Fruit fly (Drosophila melanogaster) whole organism, embryonic: ENCODE data around the gene PGAP1.

Source experiments
- Antp ChIP-seq: fragments of 200-800 bp; sonication (Bioruptor generic); optimal IDR thresholded peaks from 3 replicates; lab custom pipeline; 2016; ENCODE audit warnings: missing biosample characterization, missing genetic modification characterization
- Awh ChIP-seq: fragments of 200-800 bp; sonication (Bioruptor generic); IDR thresholded peaks from 2 replicates; pipeline ENCODE4, ENCODE4 v1.3.6; 2022; ENCODE audit warnings: missing biosample characterization, missing genetic modification characterization
- CG10462 ChIP-seq: fragments of 200-800 bp; sonication (Bioruptor generic); optimal IDR thresholded peaks from 2 replicates; lab custom pipeline; 2016; ENCODE audit warnings: missing biosample characterization, missing genetic modification characterization
- CG10565 ChIP-seq: fragments of 200-800 bp; sonication (Bioruptor generic); optimal IDR thresholded peaks from 3 replicates; lab custom pipeline; 2016; ENCODE audit warnings: missing biosample characterization, mild to moderate bottlenecking, missing genetic modification characterization
- CG10979 ChIP-seq: fragments of 200-800 bp; sonication (Bioruptor generic); optimal IDR thresholded peaks from 2 replicates; lab custom pipeline; 2018; ENCODE audit warnings: missing biosample characterization, mild to moderate bottlenecking, missing genetic modification characterization, moderate library complexity
- CG11398 ChIP-seq: fragments of 200-800 bp; sonication (Bioruptor generic); optimal IDR thresholded peaks from 2 replicates; lab custom pipeline; 2016; ENCODE audit warnings: missing biosample characterization, missing genetic modification characterization
- CG12219 ChIP-seq: fragments of 200-800 bp; sonication (Bioruptor generic); optimal IDR thresholded peaks from 3 replicates; lab custom pipeline; 2018; ENCODE audit warnings: missing biosample characterization, mild to moderate bottlenecking, missing genetic modification characterization
- CG12299 ChIP-seq: fragments of 200-800 bp; sonication (Bioruptor generic); optimal IDR thresholded peaks from 2 replicates; lab custom pipeline; 2018; ENCODE audit warnings: missing biosample characterization, mild to moderate bottlenecking, missing genetic modification characterization
- CG12391 ChIP-seq: fragments of 200-800 bp; sonication (Bioruptor generic); optimal IDR thresholded peaks from 3 replicates; lab custom pipeline; 2018; ENCODE audit warnings: missing biosample characterization, mild to moderate bottlenecking, missing genetic modification characterization, moderate library complexity
- CG12659 ChIP-seq: fragments of 200-800 bp; sonication (Bioruptor generic); optimal IDR thresholded peaks from 3 replicates; lab custom pipeline; 2017; ENCODE audit warnings: mild to moderate bottlenecking, missing biosample characterization, missing genetic modification reagents, missing genetic modification characterization
- CG1603 ChIP-seq: fragments of 200-800 bp; sonication (Bioruptor generic); optimal IDR thresholded peaks from 2 replicates; lab custom pipeline; 2019; ENCODE audit warnings: missing biosample characterization, mild to moderate bottlenecking, missing genetic modification characterization, moderate library complexity
- CG17359 ChIP-seq: fragments of 200-800 bp; sonication (Bioruptor generic); optimal IDR thresholded peaks from 3 replicates; lab custom pipeline; 2018; ENCODE audit warnings: missing biosample characterization, mild to moderate bottlenecking, missing genetic modification characterization, moderate library complexity
- CG18011 ChIP-seq: fragments of 200-800 bp; sonication (Bioruptor generic); optimal IDR thresholded peaks from 2 replicates; lab custom pipeline; 2017; ENCODE audit warnings: missing biosample characterization, missing genetic modification characterization, mild to moderate bottlenecking, moderate library complexity, missing genotype
- CG18764 ChIP-seq: fragments of 200-800 bp; sonication (Bioruptor generic); optimal IDR thresholded peaks from 3 replicates; lab custom pipeline; 2016; ENCODE audit warnings: missing biosample characterization, missing genetic modification characterization
- CG2875 ChIP-seq: fragments of 200-800 bp; sonication (Bioruptor generic); optimal IDR thresholded peaks from 2 replicates; lab custom pipeline; 2017; ENCODE audit warnings: missing biosample characterization, mild to moderate bottlenecking, missing genetic modification characterization, missing genetic modification reagents
- CG33213 ChIP-seq: fragments of 200-800 bp; sonication (Bioruptor generic); optimal IDR thresholded peaks from 3 replicates; lab custom pipeline; 2016; ENCODE audit warnings: missing biosample characterization, missing genetic modification characterization
- CG3838 ChIP-seq: fragments of 200-800 bp; sonication (Bioruptor generic); optimal IDR thresholded peaks from 3 replicates; lab custom pipeline; 2016; ENCODE audit warnings: missing biosample characterization, missing genetic modification characterization
- CG4424 ChIP-seq: fragments of 200-800 bp; sonication (Bioruptor generic); optimal IDR thresholded peaks from 3 replicates; lab custom pipeline; 2016; ENCODE audit warnings: missing biosample characterization, missing genetic modification characterization
- CG7987 ChIP-seq: fragments of 200-800 bp; sonication (Bioruptor generic); optimal IDR thresholded peaks from 2 replicates; lab custom pipeline; 2018; ENCODE audit warnings: missing biosample characterization, mild to moderate bottlenecking, missing genetic modification characterization, moderate library complexity
- D19B ChIP-seq: fragments of 200-800 bp; sonication (Bioruptor generic); optimal IDR thresholded peaks from 2 replicates; lab custom pipeline; 2017; ENCODE audit warnings: missing biosample characterization, mild to moderate bottlenecking, missing genetic modification characterization
- Eip74EF ChIP-seq, 2 experiments: fragments of 200-800 bp in 1 of 2; fragments of >200 bp in 1 of 2; sonication (Bioruptor generic) in 1 of 2; optimal IDR thresholded peaks; 2 replicates each; lab custom pipeline; 2017 to 2019; ENCODE audit warnings: missing biosample characterization in 2 of 2, missing genetic modification characterization in 2 of 2, mild to moderate bottlenecking in 1 of 2, moderate library complexity in 1 of 2
- H15 ChIP-seq: fragments of 200-800 bp; sonication (Bioruptor generic); IDR thresholded peaks from 3 replicates; pipeline ENCODE4 v1.3.6; 2022; ENCODE audit warnings: missing biosample characterization, missing genetic modification characterization
- HHEX ChIP-seq: fragments of 200-800 bp; sonication (Bioruptor generic); optimal IDR thresholded peaks from 3 replicates; lab custom pipeline; 2017; ENCODE audit warnings: missing biosample characterization, mild to moderate bottlenecking, missing genetic modification characterization, missing genetic modification reagents
- Hr3 ChIP-seq: fragments of 200-800 bp; sonication (Bioruptor generic); optimal IDR thresholded peaks from 3 replicates; lab custom pipeline; 2016; ENCODE audit warnings: missing biosample characterization, missing genetic modification characterization
- Lpt ChIP-seq: fragments of >200 bp; optimal IDR thresholded peaks from 2 replicates; lab custom pipeline; 2018; ENCODE audit warnings: missing biosample characterization, missing genetic modification characterization
- MESR4 ChIP-seq: fragments of 200-800 bp; sonication (Bioruptor generic); optimal IDR thresholded peaks from 2 replicates; lab custom pipeline; 2018; ENCODE audit warnings: missing biosample characterization, mild to moderate bottlenecking, missing genetic modification characterization, moderate library complexity
- Myb ChIP-seq: fragments of 200-800 bp; sonication (Bioruptor generic); optimal IDR thresholded peaks from 2 replicates; lab custom pipeline; 2016; ENCODE audit warnings: missing biosample characterization, missing genetic modification characterization
- NFAT ChIP-seq: fragments of 200-800 bp; sonication (Bioruptor generic); IDR thresholded peaks from 2 replicates; pipeline ENCODE4 v1.3.6; 2022; ENCODE audit warnings: missing biosample characterization, missing genetic modification characterization
- Rx ChIP-seq: fragments of 200-800 bp; sonication (Bioruptor generic); IDR thresholded peaks from 2 replicates; pipeline ENCODE4 v1.3.6; 2022; ENCODE audit warnings: missing biosample characterization, missing genetic modification characterization
- Tbp ChIP-seq: fragments of >200 bp; optimal IDR thresholded peaks from 2 replicates; lab custom pipeline; 2018; ENCODE audit warnings: missing biosample characterization, missing genetic modification characterization
- ab ChIP-seq: fragments of 200-800 bp; sonication (Bioruptor generic); optimal IDR thresholded peaks from 2 replicates; lab custom pipeline; 2016; ENCODE audit warnings: missing biosample characterization, missing genetic modification characterization
- bsh ChIP-seq, 2 experiments: fragments of 200-800 bp; sonication (Bioruptor generic); optimal IDR thresholded peaks; 2 replicates each; lab custom pipeline; 2017 to 2018; ENCODE audit warnings: mild to moderate bottlenecking in 2 of 2, missing biosample characterization in 2 of 2, missing genetic modification characterization in 2 of 2, moderate library complexity in 1 of 2
- cad ChIP-seq: fragments of >200 bp; optimal IDR thresholded peaks from 2 replicates; lab custom pipeline; 2017; ENCODE audit warnings: missing biosample characterization, missing genetic modification characterization
- chif ChIP-seq, 2 experiments: fragments of 200-800 bp; sonication (Bioruptor generic); optimal IDR thresholded peaks; 3 replicates each; lab custom pipeline; 2016; ENCODE audit warnings: missing biosample characterization in 2 of 2, missing genetic modification characterization in 2 of 2
- chn ChIP-seq: fragments of 200-800 bp; sonication (Bioruptor generic); optimal IDR thresholded peaks from 2 replicates; lab custom pipeline; 2016; ENCODE audit warnings: missing biosample characterization, missing genetic modification characterization
- ci ChIP-seq: fragments of 200-800 bp; sonication (Bioruptor generic); IDR thresholded peaks from 3 replicates; pipeline ENCODE4 v1.3.6; 2022; ENCODE audit warnings: missing biosample characterization, missing genetic modification characterization
- disco-r ChIP-seq: fragments of 200-800 bp; sonication (Bioruptor generic); optimal IDR thresholded peaks from 2 replicates; lab custom pipeline; 2016; ENCODE audit warnings: missing biosample characterization, missing genetic modification characterization
- gro ChIP-seq: fragments of 200-800 bp; sonication (Bioruptor generic); optimal IDR thresholded peaks from 2 replicates; lab custom pipeline; 2016; ENCODE audit warnings: missing biosample characterization, missing genetic modification characterization
- her ChIP-seq: fragments of 200-800 bp; sonication (Bioruptor generic); optimal IDR thresholded peaks from 2 replicates; lab custom pipeline; 2016; ENCODE audit warnings: missing biosample characterization, missing genetic modification characterization
- hkb ChIP-seq, 2 experiments: fragments of 200-800 bp in 1 of 2; fragments of >200 bp in 1 of 2; sonication (Bioruptor generic) in 1 of 2; IDR thresholded peaks in 1 of 2; optimal IDR thresholded peaks in 1 of 2; 2 replicates each; pipeline versions ENCODE4 v1.3.6 to Lab custom; 2017 to 2022; ENCODE audit warnings: missing biosample characterization in 1 of 2, missing genetic modification characterization in 1 of 2
- jing ChIP-seq: fragments of 200-800 bp; sonication (Bioruptor generic); optimal IDR thresholded peaks from 2 replicates; lab custom pipeline; 2018; ENCODE audit warnings: missing biosample characterization, mild to moderate bottlenecking, missing genetic modification characterization
- kah ChIP-seq: fragments of 200-800 bp; sonication (Bioruptor generic); optimal IDR thresholded peaks from 2 replicates; lab custom pipeline; 2018; ENCODE audit warnings: missing biosample characterization, mild to moderate bottlenecking, missing genetic modification characterization
- odd ChIP-seq: fragments of 200-800 bp; sonication (Bioruptor generic); optimal IDR thresholded peaks from 2 replicates; lab custom pipeline; 2017; ENCODE audit warnings: missing biosample characterization, mild to moderate bottlenecking, missing genetic modification characterization
- org-1 ChIP-seq: fragments of 200-800 bp; sonication (Bioruptor generic); optimal IDR thresholded peaks from 2 replicates; lab custom pipeline; 2017; ENCODE audit warnings: missing biosample characterization, missing genetic modification characterization
- pho ChIP-seq: fragments of 200-800 bp; sonication (Bioruptor generic); optimal IDR thresholded peaks from 2 replicates; lab custom pipeline; 2016; ENCODE audit warnings: missing biosample characterization, missing genetic modification characterization
- ranshi ChIP-seq: fragments of 200-800 bp; sonication (Bioruptor generic); IDR thresholded peaks from 2 replicates; pipeline ENCODE4 v1.3.6; 2022; ENCODE audit warnings: missing biosample characterization, missing genetic modification characterization
- salm ChIP-seq: fragments of 200-800 bp; sonication (Bioruptor generic); optimal IDR thresholded peaks from 2 replicates; lab custom pipeline; 2018; ENCODE audit warnings: missing biosample characterization, mild to moderate bottlenecking, missing genetic modification characterization
- sna ChIP-seq: fragments of 200-800 bp; sonication (Bioruptor generic); IDR thresholded peaks from 2 replicates; pipeline ENCODE4 v1.3.6; 2022; ENCODE audit warnings: missing biosample characterization, missing genetic modification characterization; ENCODE audit not compliant: partially characterized antibody
- stwl ChIP-seq: fragments of 200-800 bp; sonication (Bioruptor generic); optimal IDR thresholded peaks from 3 replicates; lab custom pipeline; 2018; ENCODE audit warnings: missing biosample characterization, mild to moderate bottlenecking, missing genetic modification characterization, moderate library complexity

Gene PGAP1

dm6 chrX:5735268-5735941, 46.1 kb upstream of the PGAP1 start (continued):
- TF ChIP-seq hkb (optimal IDR thresholded peaks at IDR 0.05; lab: Kevin White, UChicago) = no peak
- TF ChIP-seq hkb (GFP tag; IDR thresholded peaks at IDR 0.05; lab: Robert Waterston, UW) = peak; percentile 76
- TF ChIP-seq chif (GFP tag; optimal IDR thresholded peaks at IDR 0.05; lab: Kevin White, UChicago) = peak; percentile 66 to 79
- TF ChIP-seq Tbp = no peak
- TF ChIP-seq org-1 (GFP tag; lab: Kevin White, UChicago) = peak; percentile 74
- peak; percentile 50 for TF ChIP-seq odd (GFP tag; lab: Kevin White, UChicago)
- peak; percentile 43 for TF ChIP-seq Antp (GFP tag; lab: Kevin White, UChicago)
- TF ChIP-seq CG2875 (GFP tag; lab: Kevin White, UChicago) = peak; percentile 51
- peak; percentile 61 for TF ChIP-seq CG12299 (tag; lab: Kevin White, UChicago)
- TF ChIP-seq CG1603 (tag; lab: Kevin White, UChicago) = peak; percentile 86
- peak; percentile 73 for TF ChIP-seq ranshi (GFP tag; lab: Robert Waterston, UW)
- TF ChIP-seq kah (GFP tag; lab: Kevin White, UChicago) = peak; percentile 43
- TF ChIP-seq CG18764 (GFP tag; lab: Kevin White, UChicago) = peak; percentile 26
- peak; percentile 64 to 85 for TF ChIP-seq bsh (GFP tag; optimal IDR thresholded peaks at IDR 0.05; lab: Kevin White, UChicago)
- no peak for TF ChIP-seq CG33213 (GFP tag; lab: Kevin White, UChicago)
- TF ChIP-seq CG12391 (tag; lab: Kevin White, UChicago) = peak; percentile 80
- TF ChIP-seq MESR4 (GFP tag; lab: Kevin White, UChicago) = no peak
- no peak for TF ChIP-seq cad
- TF ChIP-seq ab (GFP tag; lab: Kevin White, UChicago) = no peak
- peak; percentile 7 for TF ChIP-seq CG18011 (GFP tag; lab: Kevin White, UChicago)
- TF ChIP-seq CG4424 = peak; percentile 61
- peak; percentile 3 for TF ChIP-seq HHEX (GFP tag; lab: Kevin White, UChicago)
- TF ChIP-seq CG3838 (GFP tag; lab: Kevin White, UChicago) = peak; percentile 19
- peak; percentile 48 for TF ChIP-seq salm
- peak; percentile 43 for TF ChIP-seq NFAT (GFP tag; lab: Robert Waterston, UW)
- TF ChIP-seq Eip74EF (GFP tag; optimal IDR thresholded peaks at IDR 0.05; lab: Kevin White, UChicago) = peak in 1 of 2 experiments; percentile 77
- TF ChIP-seq Rx (GFP tag; lab: Robert Waterston, UW) = peak; percentile 53; the same call in 1 of the 2 replicates
- TF ChIP-seq CG12659 (GFP tag; lab: Kevin White, UChicago) = peak; percentile 62
- TF ChIP-seq H15 (GFP tag; lab: Robert Waterston, UW) = peak; percentile 61; the same call in 2 of the 3 replicates
- TF ChIP-seq her (GFP tag; lab: Kevin White, UChicago) = no peak
- TF ChIP-seq ci (GFP tag; lab: Robert Waterston, UW) = peak; percentile 90
- peak; percentile 18 for TF ChIP-seq Myb (GFP tag; lab: Kevin White, UChicago)
- no peak for TF ChIP-seq disco-r (GFP tag; lab: Kevin White, UChicago)
- TF ChIP-seq Awh (GFP tag; lab: Robert Waterston, UW) = peak; percentile 67
- TF ChIP-seq jing (GFP tag; lab: Kevin White, UChicago) = peak; percentile 51
- peak; percentile 50 for TF ChIP-seq pho (GFP tag; lab: Kevin White, UChicago)
- TF ChIP-seq CG10565 (GFP tag; lab: Kevin White, UChicago) = no peak
- no peak for TF ChIP-seq stwl
- no peak for TF ChIP-seq D19B
- peak; percentile 24 for TF ChIP-seq CG10462 (GFP tag; lab: Kevin White, UChicago)
- TF ChIP-seq gro = peak; percentile 10
- TF ChIP-seq chn (GFP tag; lab: Kevin White, UChicago) = peak; percentile 58
- no peak for TF ChIP-seq CG7987 (GFP tag; lab: Kevin White, UChicago)
- peak; percentile 71 for TF ChIP-seq Hr3 (GFP tag; lab: Kevin White, UChicago)
- TF ChIP-seq CG12219 (GFP tag; lab: Kevin White, UChicago) = peak; percentile 51
- no peak for TF ChIP-seq CG11398 (GFP tag; lab: Kevin White, UChicago)
- TF ChIP-seq sna = no peak
- no peak for TF ChIP-seq Lpt (GFP tag; lab: Kevin White, UChicago)
- peak; percentile 56 for TF ChIP-seq CG10979
- TF ChIP-seq CG17359 (tag; lab: Kevin White, UChicago) = peak; percentile 82
